Fruit fly (Drosophila melanogaster) whole organism, embryonic: ENCODE data around the gene U2af50.

Experiments
- Bteb2 ChIP-seq: fragments of 200-800 bp; sonication (Bioruptor generic); optimal IDR thresholded peaks from 2 replicates; lab custom pipeline; 2016; ENCODE audit warnings: missing biosample characterization, missing genetic modification characterization
- C15 ChIP-seq: fragments of 200-800 bp; sonication (Bioruptor generic); IDR thresholded peaks from 3 replicates; pipeline ENCODE4 v1.3.6; 2022; ENCODE audit warnings: missing biosample characterization, missing genetic modification characterization
- CG10147 ChIP-seq: fragments of 200-800 bp; sonication (Bioruptor generic); optimal IDR thresholded peaks from 2 replicates; lab custom pipeline; 2019; ENCODE audit warnings: missing biosample characterization, mild to moderate bottlenecking, missing genetic modification characterization, moderate library complexity
- CG11085 ChIP-seq: fragments of 200-800 bp; sonication (Bioruptor generic); IDR thresholded peaks from 2 replicates; pipeline ENCODE4 v1.3.6; 2022; ENCODE audit warnings: missing biosample characterization, missing genetic modification characterization
- CG11696 ChIP-seq: fragments of 200-800 bp; sonication (Bioruptor generic); IDR thresholded peaks from 2 replicates; pipeline ENCODE4 v1.3.6; 2022; ENCODE audit warnings: missing biosample characterization, missing genetic modification characterization
- CG12236 ChIP-seq: fragments of 200-800 bp; sonication (Bioruptor generic); optimal IDR thresholded peaks from 2 replicates; lab custom pipeline; 2016; ENCODE audit warnings: missing biosample characterization, missing genetic modification characterization
- CG15011 ChIP-seq: fragments of 200-800 bp; sonication (Bioruptor generic); optimal IDR thresholded peaks from 3 replicates; lab custom pipeline; 2018; ENCODE audit warnings: missing biosample characterization, mild to moderate bottlenecking, missing genetic modification characterization
- CG16815 ChIP-seq: fragments of 200-800 bp; sonication (Bioruptor generic); optimal IDR thresholded peaks from 3 replicates; lab custom pipeline; 2017; ENCODE audit warnings: missing biosample characterization, mild to moderate bottlenecking, missing genetic modification characterization
- CG17361 ChIP-seq: fragments of 200-800 bp; sonication (Bioruptor generic); IDR thresholded peaks from 3 replicates; pipeline ENCODE4 v1.3.6; 2022; ENCODE audit warnings: missing biosample characterization, missing genetic modification characterization
- CG17802 ChIP-seq: fragments of 200-800 bp; sonication (Bioruptor generic); optimal IDR thresholded peaks from 2 replicates; lab custom pipeline; 2018; ENCODE audit warnings: missing biosample characterization, mild to moderate bottlenecking, missing genetic modification characterization, moderate library complexity
- CG18619 ChIP-seq: fragments of 200-800 bp; sonication (Bioruptor generic); optimal IDR thresholded peaks from 3 replicates; lab custom pipeline; 2017; ENCODE audit warnings: missing biosample characterization, mild to moderate bottlenecking, missing genetic modification characterization
- CG30020 ChIP-seq: fragments of 200-800 bp; optimal IDR thresholded peaks from 2 replicates; lab custom pipeline; 2019; ENCODE audit warnings: missing biosample characterization, mild to moderate bottlenecking, missing genetic modification characterization, moderate library complexity
- CG3065 ChIP-seq: fragments of 200-800 bp; sonication (Bioruptor generic); optimal IDR thresholded peaks from 2 replicates; lab custom pipeline; 2016; ENCODE audit warnings: missing biosample characterization, missing genetic modification characterization
- CG3163 ChIP-seq: fragments of 200-800 bp; sonication (Bioruptor generic); optimal IDR thresholded peaks from 3 replicates; lab custom pipeline; 2016; ENCODE audit warnings: missing biosample characterization, missing genetic modification characterization
- CG4404 ChIP-seq: fragments of 200-800 bp; sonication (Bioruptor generic); IDR thresholded peaks from 2 replicates; pipeline ENCODE4 v1.3.6; 2022; ENCODE audit warnings: missing biosample characterization, missing genetic modification characterization
- CG4820 ChIP-seq: fragments of 200-800 bp; sonication (Bioruptor generic); optimal IDR thresholded peaks from 3 replicates; lab custom pipeline; 2016; ENCODE audit warnings: missing biosample characterization, missing genetic modification characterization
- CG5953 ChIP-seq: fragments of 200-800 bp; sonication (Bioruptor generic); IDR thresholded peaks from 2 replicates; pipeline ENCODE4 v1.3.6; 2022; ENCODE audit warnings: missing biosample characterization, missing genetic modification characterization
- CG8089 ChIP-seq: fragments of 200-800 bp; sonication (Bioruptor generic); optimal IDR thresholded peaks from 3 replicates; lab custom pipeline; 2016; ENCODE audit warnings: missing biosample characterization, missing genetic modification characterization
- D ChIP-seq, 2 experiments: fragments of 200-800 bp in 1 of 2; fragments of >200 bp in 1 of 2; sonication (Bioruptor generic) in 1 of 2; optimal IDR thresholded peaks; 2 replicates in 1 of 2; 3 replicates in 1 of 2; lab custom pipeline; 2017; ENCODE audit warnings: mild to moderate bottlenecking in 1 of 2, missing biosample characterization in 1 of 2, missing genetic modification characterization in 1 of 2, missing genetic modification reagents in 1 of 2
- Dref ChIP-seq: fragments of 200-800 bp; sonication (Bioruptor generic); IDR thresholded peaks from 2 replicates; pipeline ENCODE4 v1.3.6; 2022; ENCODE audit warnings: missing biosample characterization, missing genetic modification characterization
- Fer2 ChIP-seq: fragments of 200-800 bp; sonication (Bioruptor generic); optimal IDR thresholded peaks from 2 replicates; lab custom pipeline; 2018; ENCODE audit warnings: missing biosample characterization, mild to moderate bottlenecking, missing genetic modification characterization, moderate library complexity
- Fer3 ChIP-seq: fragments of 200-800 bp; sonication (Bioruptor generic); optimal IDR thresholded peaks from 2 replicates; lab custom pipeline; 2018; ENCODE audit warnings: missing biosample characterization, mild to moderate bottlenecking, missing genetic modification characterization, moderate library complexity
- Gug ChIP-seq: fragments of 200-800 bp; sonication (Bioruptor generic); IDR thresholded peaks from 4 replicates; pipeline ENCODE4 v1.3.6; 2022; ENCODE audit warnings: missing biosample characterization, missing genetic modification characterization
- NC2α ChIP-seq: fragments of 200-800 bp; sonication (Bioruptor generic); optimal IDR thresholded peaks from 2 replicates; lab custom pipeline; 2016; ENCODE audit warnings: missing biosample characterization, missing genetic modification characterization
- Neu2 ChIP-seq: fragments of 200-800 bp; sonication (Bioruptor generic); optimal IDR thresholded peaks from 3 replicates; lab custom pipeline; 2016; ENCODE audit warnings: missing biosample characterization, missing genetic modification characterization, borderline replicate concordance
- Usf ChIP-seq: fragments of 200-800 bp; sonication (Bioruptor generic); optimal IDR thresholded peaks from 2 replicates; lab custom pipeline; 2017; ENCODE audit warnings: missing genotype, missing biosample characterization, missing genetic modification characterization
- abd-A ChIP-seq: fragments of 200-800 bp; sonication (Bioruptor generic); optimal IDR thresholded peaks from 3 replicates; lab custom pipeline; 2019; ENCODE audit warnings: missing biosample characterization, mild to moderate bottlenecking, missing genetic modification characterization, moderate library complexity
- ap ChIP-seq: fragments of 200-800 bp; sonication (Bioruptor generic); IDR thresholded peaks from 2 replicates; pipeline ENCODE4 v1.3.6; 2022; ENCODE audit warnings: missing biosample characterization, missing genetic modification characterization
- az2 ChIP-seq: fragments of 200-800 bp; sonication (Bioruptor generic); optimal IDR thresholded peaks from 3 replicates; lab custom pipeline; 2016; ENCODE audit warnings: missing biosample characterization, missing genetic modification characterization
- bigmax ChIP-seq: fragments of 200-800 bp; sonication (Bioruptor generic); optimal IDR thresholded peaks from 2 replicates; lab custom pipeline; 2018; ENCODE audit warnings: missing biosample characterization, mild to moderate bottlenecking, missing genetic modification characterization
- bowl ChIP-seq: fragments of 200-800 bp; sonication (Bioruptor generic); IDR thresholded peaks from 2 replicates; pipeline ENCODE4 v1.3.6; 2022; ENCODE audit warnings: missing biosample characterization, missing genetic modification characterization
- chm ChIP-seq: fragments of 200-800 bp; sonication (Bioruptor generic); IDR thresholded peaks from 2 replicates; pipeline ENCODE4 v1.3.6; 2022; ENCODE audit warnings: missing biosample characterization, missing genetic modification characterization
- crol ChIP-seq: fragments of 200-800 bp; sonication (Bioruptor generic); IDR thresholded peaks from 2 replicates; pipeline ENCODE4 v1.3.6; 2022; ENCODE audit warnings: missing biosample characterization, missing genetic modification characterization
- dan ChIP-seq: fragments of 200-800 bp; sonication (Bioruptor generic); IDR thresholded peaks from 2 replicates; pipeline ENCODE4 v1.3.6; 2022; ENCODE audit warnings: missing biosample characterization, missing genetic modification characterization
- dysf ChIP-seq: fragments of 200-800 bp; sonication (Bioruptor generic); IDR thresholded peaks from 3 replicates; pipeline ENCODE4 v1.3.6; 2022; ENCODE audit warnings: missing biosample characterization, missing genetic modification characterization
- gcm2 ChIP-seq: fragments of 200-800 bp; sonication (Bioruptor generic); optimal IDR thresholded peaks from 2 replicates; lab custom pipeline; 2016; ENCODE audit warnings: missing biosample characterization, missing genetic modification characterization
- gem ChIP-seq: fragments of 200-800 bp; sonication (Bioruptor generic); optimal IDR thresholded peaks from 2 replicates; lab custom pipeline; 2019; ENCODE audit warnings: missing biosample characterization, mild to moderate bottlenecking, missing genetic modification characterization, moderate library complexity
- gsb ChIP-seq: fragments of 200-800 bp; sonication (Bioruptor generic); IDR thresholded peaks from 2 replicates; pipeline ENCODE4 v1.3.6; 2022; ENCODE audit warnings: missing biosample characterization, missing genetic modification characterization
- hkb ChIP-seq, 2 experiments: fragments of 200-800 bp in 1 of 2; fragments of >200 bp in 1 of 2; sonication (Bioruptor generic) in 1 of 2; IDR thresholded peaks in 1 of 2; optimal IDR thresholded peaks in 1 of 2; 2 replicates each; pipeline versions ENCODE4 v1.3.6 to Lab custom; 2017 to 2022; ENCODE audit warnings: missing biosample characterization in 1 of 2, missing genetic modification characterization in 1 of 2
- luna ChIP-seq: fragments of 200-800 bp; sonication (Bioruptor generic); optimal IDR thresholded peaks from 2 replicates; lab custom pipeline; 2016; ENCODE audit warnings: missing biosample characterization, missing genetic modification characterization
- mam ChIP-seq: fragments of 200-800 bp; sonication (Bioruptor generic); optimal IDR thresholded peaks from 3 replicates; lab custom pipeline; 2016; ENCODE audit warnings: missing biosample characterization, missing genetic modification characterization
- p53 ChIP-seq: fragments of 200-800 bp; sonication (Bioruptor generic); optimal IDR thresholded peaks from 2 replicates; lab custom pipeline; 2016; ENCODE audit warnings: missing biosample characterization, missing genetic modification characterization
- peb ChIP-seq: fragments of 200-800 bp; sonication (Bioruptor generic); IDR thresholded peaks from 2 replicates; pipeline ENCODE4 v1.3.6; 2022; ENCODE audit warnings: missing biosample characterization, missing genetic modification characterization
- pfk ChIP-seq: fragments of 200-800 bp; sonication (Bioruptor generic); optimal IDR thresholded peaks from 2 replicates; lab custom pipeline; 2018; ENCODE audit warnings: missing biosample characterization, mild to moderate bottlenecking, missing genetic modification characterization, moderate library complexity
- repo ChIP-seq: fragments of 200-800 bp; sonication (Bioruptor generic); optimal IDR thresholded peaks from 2 replicates; lab custom pipeline; 2016; ENCODE audit warnings: missing biosample characterization, missing genetic modification characterization
- sc ChIP-seq, 3 experiments: fragments of >200 bp in 2 of 3; fragments of 200-800 bp in 1 of 3; sonication (Bioruptor generic) in 1 of 3; optimal IDR thresholded peaks; 2 replicates in 2 of 3; 3 replicates in 1 of 3; lab custom pipeline; 2017; ENCODE audit warnings: mild to moderate bottlenecking in 1 of 3, missing biosample characterization in 1 of 3, missing genetic modification characterization in 1 of 3, missing genetic modification reagents in 1 of 3
- sob ChIP-seq: fragments of 200-800 bp; sonication (Bioruptor generic); IDR thresholded peaks from 2 replicates; pipeline ENCODE4 v1.3.6; 2022; ENCODE audit warnings: missing biosample characterization, missing genetic modification characterization
- tap ChIP-seq: fragments of 200-800 bp; optimal IDR thresholded peaks from 3 replicates; lab custom pipeline; 2019; ENCODE audit warnings: missing biosample characterization, mild to moderate bottlenecking, missing genetic modification characterization, moderate library complexity
- vvl ChIP-seq: fragments of 200-800 bp; sonication (Bioruptor generic); IDR thresholded peaks from 2 replicates; pipeline ENCODE4 v1.3.6; 2022; ENCODE audit warnings: missing biosample characterization, missing genetic modification characterization

The U2af50 gene

DNA sequence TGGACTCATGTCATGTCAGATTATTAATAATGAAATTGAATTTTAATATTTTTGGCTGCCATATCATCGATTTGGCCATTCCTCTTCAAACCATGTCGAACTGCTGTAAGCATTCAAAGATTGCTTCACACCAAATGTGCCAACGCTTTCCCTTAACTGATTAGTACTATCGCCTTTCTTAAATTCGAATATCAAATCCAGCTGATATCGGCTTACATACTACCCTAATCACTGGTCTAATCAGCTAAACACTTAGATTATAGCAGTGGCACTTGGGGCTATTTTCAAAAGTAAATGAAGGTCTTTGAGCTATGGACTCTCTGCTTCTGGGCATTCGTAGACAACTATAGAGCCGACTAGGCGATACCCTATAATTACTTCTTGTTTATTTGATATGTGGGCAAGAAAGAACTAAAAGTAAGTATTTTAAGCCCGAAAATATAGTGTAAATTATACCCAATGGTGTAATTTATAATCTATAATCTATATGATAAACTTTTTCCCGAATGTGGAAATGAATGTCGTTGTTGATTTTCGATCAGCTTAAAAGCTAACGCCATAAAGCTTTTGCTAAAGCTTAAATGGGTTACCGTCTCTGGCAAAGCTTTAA is 45.1 kb upstream of the U2af50 start (continued):
- no peak for TF ChIP-seq CG12236 (GFP tag; lab: Kevin White, UChicago)
- TF ChIP-seq D (optimal IDR thresholded peaks at IDR 0.05; lab: Kevin White, UChicago), result no peak
- TF ChIP-seq D (GFP tag; optimal IDR thresholded peaks at IDR 0.05; lab: Kevin White, UChicago), result peak; percentile 38
- no peak for TF ChIP-seq p53 (GFP tag; lab: Kevin White, UChicago)
- no peak for TF ChIP-seq gem (tag; lab: Kevin White, UChicago)
- no peak for TF ChIP-seq CG3163
- TF ChIP-seq CG15011, result peak; percentile 68
- TF ChIP-seq sc (optimal IDR thresholded peaks at IDR 0.05; lab: Kevin White, UChicago), result no peak
- TF ChIP-seq sc (GFP tag; optimal IDR thresholded peaks at IDR 0.05; lab: Kevin White, UChicago), result no peak
- no peak for TF ChIP-seq CG8089 (GFP tag; lab: Kevin White, UChicago)
- peak; percentile 62; the same call in 1 of the 2 replicates for TF ChIP-seq ap (GFP tag; lab: Robert Waterston, UW)
- peak; percentile 52 for TF ChIP-seq CG4820 (GFP tag; lab: Kevin White, UChicago)
- TF ChIP-seq Usf (GFP tag; lab: Kevin White, UChicago), result peak; percentile 23
- no peak for TF ChIP-seq CG16815 (GFP tag; lab: Kevin White, UChicago)
- TF ChIP-seq CG10147 (GFP tag; lab: Kevin White, UChicago), result no peak
- no peak for TF ChIP-seq CG3065
- TF ChIP-seq Dref (GFP tag; lab: Robert Waterston, UW), result no peak
- peak; percentile 69 for TF ChIP-seq gsb
- TF ChIP-seq NC2α (GFP tag; lab: Kevin White, UChicago), result no peak
- TF ChIP-seq Fer2 (tag; lab: Kevin White, UChicago), result peak; percentile 4
- TF ChIP-seq abd-A, result no peak
- no peak for TF ChIP-seq crol
- no peak for TF ChIP-seq Neu2 (GFP tag; lab: Kevin White, UChicago)
- TF ChIP-seq mam (GFP tag; lab: Kevin White, UChicago), result peak; percentile 75
- TF ChIP-seq pfk (GFP tag; lab: Kevin White, UChicago), result no peak
- no peak; the same call in 2 of the 3 replicates for TF ChIP-seq CG17361 (GFP tag; lab: Robert Waterston, UW)
- peak; percentile 84 for TF ChIP-seq Fer3 (tag; lab: Kevin White, UChicago)
- peak; percentile 12 for TF ChIP-seq CG17802
- peak; percentile 66 for TF ChIP-seq Bteb2 (GFP tag; lab: Kevin White, UChicago)
- TF ChIP-seq CG5953 (GFP tag; lab: Robert Waterston, UW), result peak; percentile 81
- no peak for TF ChIP-seq luna
- TF ChIP-seq hkb (optimal IDR thresholded peaks at IDR 0.05; lab: Kevin White, UChicago), result no peak
- peak; percentile 90 for TF ChIP-seq hkb (GFP tag; IDR thresholded peaks at IDR 0.05; lab: Robert Waterston, UW)
- TF ChIP-seq peb (GFP tag; lab: Robert Waterston, UW), result peak; percentile 65
- peak; percentile 65; the same call in 1 of the 2 replicates for TF ChIP-seq chm
- TF ChIP-seq dysf (GFP tag; lab: Robert Waterston, UW), result peak; percentile 88
- TF ChIP-seq Gug (GFP tag; lab: Robert Waterston, UW), result peak; percentile 46; the same call in 1 of the 4 replicates
- TF ChIP-seq vvl, result peak; percentile 92
- TF ChIP-seq az2 (GFP tag; lab: Kevin White, UChicago), result peak; percentile 75
- TF ChIP-seq C15 (GFP tag; lab: Robert Waterston, UW), result 0 out of 3 replicates have a peak, but pooled peaks have one; percentile 29
- TF ChIP-seq sob (GFP tag; lab: Robert Waterston, UW), result peak; percentile 90
- no peak for TF ChIP-seq tap (tag; lab: Kevin White, UChicago)
- peak; percentile 44; the same call in 1 of the 2 replicates for TF ChIP-seq CG11085 (GFP tag; lab: Robert Waterston, UW)
- TF ChIP-seq gcm2 (GFP tag; lab: Kevin White, UChicago), result peak; percentile 44
- TF ChIP-seq bowl (GFP tag; lab: Robert Waterston, UW), result peak; percentile 43; the same call in 1 of the 2 replicates
- TF ChIP-seq dan (GFP tag; lab: Robert Waterston, UW), result no peak
- 0 out of 2 replicates have a peak, but pooled peaks have one; percentile 11 for TF ChIP-seq CG4404 (GFP tag; lab: Robert Waterston, UW)
- 0 out of 2 replicates have a peak, but pooled peaks have one; percentile 33 for TF ChIP-seq CG11696 (GFP tag; lab: Robert Waterston, UW)
- TF ChIP-seq CG18619, result peak; percentile 75
- TF ChIP-seq repo (GFP tag; lab: Kevin White, UChicago), result peak; percentile 31
- TF ChIP-seq bigmax (GFP tag; lab: Kevin White, UChicago), result no peak
- no peak for TF ChIP-seq CG30020 (tag; lab: Kevin White, UChicago)
